Worm (Caenorhabditis elegans) whole organism, L3 larva: ENCODE data around the gene F32E10.5.

Source experiments
- elt-1 ChIP-seq: fragments of 150-350 bp; optimal IDR thresholded peaks from 2 replicates; lab custom pipeline; 2014; ENCODE audit warnings: missing biosample characterization, missing genetic modification characterization
- elt-3 ChIP-seq, 3 experiments: fragments of 150-350 bp in 1 of 3; sonication (generic microtip) in 2 of 3; optimal IDR thresholded peaks; 2 replicates in 2 of 3; 4 replicates in 1 of 3; lab custom pipeline; 2014 to 2017; ENCODE audit warnings: missing biosample characterization in 3 of 3, missing genetic modification characterization in 3 of 3
- mdl-1 ChIP-seq: fragments of 150-350 bp; optimal IDR thresholded peaks from 2 replicates; lab custom pipeline; 2014; ENCODE audit warnings: missing biosample characterization, missing genetic modification characterization
- zag-1 ChIP-seq: fragments of 150-350 bp; optimal IDR thresholded peaks from 2 replicates; lab custom pipeline; 2014; ENCODE audit warnings: missing biosample characterization, missing genetic modification characterization

ce11 chrIV:7554351-7554750, 23.8 kb downstream of the F32E10.5 start, which contains the start of gene F49E8.6:
- TF ChIP-seq mdl-1 (tag; lab: Kevin White, UChicago) (no peak), elt-1 (tag; lab: Kevin White, UChicago) (no peak), elt-3 (tag; optimal IDR thresholded peaks at IDR 0.05; lab: Kevin White, UChicago) (no peak), zag-1 (tag; lab: Kevin White, UChicago) (no peak)
